Fruit fly (Drosophila melanogaster) whole organism: ENCODE data around the gene CG17816.

Source experiments
- CG8478 ChIP-seq: fragments of >200 bp; optimal IDR thresholded peaks from 2 replicates; lab custom pipeline; 2018; ENCODE audit warnings: inconsistent platforms
- Dll ChIP-seq: fragments of >200 bp; optimal IDR thresholded peaks from 2 replicates; lab custom pipeline; 2017
- EcR ChIP-seq, 2 experiments: fragments of >200 bp; optimal IDR thresholded peaks; 2 replicates each; lab custom pipeline; 2017; ENCODE audit warnings: missing biosample characterization in 2 of 2, missing genetic modification characterization in 2 of 2, missing genetic modification reagents in 2 of 2
- pan ChIP-seq: fragments of >200 bp; optimal IDR thresholded peaks from 2 replicates; lab custom pipeline; 2017
- psq ChIP-seq: fragments of >200 bp; optimal IDR thresholded peaks from 2 replicates; lab custom pipeline; 2017
- usp ChIP-seq: fragments of >200 bp; optimal IDR thresholded peaks from 2 replicates; lab custom pipeline; 2017; ENCODE audit warnings: missing biosample characterization, missing genetic modification characterization, mixed read lengths

The CG17816 gene

DNA sequence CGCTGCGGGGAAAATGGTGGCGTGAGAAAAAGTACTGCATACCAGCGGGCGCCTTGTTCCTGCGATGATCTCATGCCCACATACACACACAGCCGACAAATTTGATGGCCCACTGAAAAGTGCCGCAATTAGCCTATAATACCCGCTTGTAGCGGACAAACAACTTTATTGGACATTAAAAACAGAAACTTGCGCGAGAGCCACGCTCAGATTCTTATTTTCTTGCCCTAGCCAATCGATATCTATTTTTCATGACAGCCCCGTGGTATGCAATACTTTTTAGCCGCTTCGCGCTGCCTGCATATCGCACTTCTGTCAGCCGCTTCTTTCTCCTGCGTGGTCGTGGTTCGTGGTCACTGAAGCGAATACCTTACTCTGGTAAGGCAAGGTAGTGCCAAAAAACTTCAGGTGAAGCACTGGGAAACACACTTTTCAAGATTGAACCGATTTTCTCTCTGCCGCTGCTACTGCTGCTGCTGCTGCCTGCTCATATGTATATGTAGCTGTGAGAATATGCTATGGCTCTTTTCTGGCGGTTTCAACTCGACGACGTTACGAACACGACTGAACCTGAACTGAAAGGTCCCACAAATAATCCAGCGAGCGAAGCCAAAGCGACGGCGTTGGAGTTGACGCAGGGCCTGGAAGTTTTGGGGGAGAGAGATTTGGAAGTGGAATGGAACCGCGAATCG lies at the start of gene CG17816:
TSS of gene CG17816 (minus strand) at position 567 of the 692 bp plus-strand sequence.
- peak; percentile 26 for TF ChIP-seq Dll (lab: Kevin White, UChicago)
- TF ChIP-seq usp: no peak

- TF ChIP-seq Dll (lab: Kevin White, UChicago) (no peak), CG8478 (lab: Kevin White, UChicago) (no peak), usp (no peak), psq (lab: Kevin White, UChicago) (no peak), pan (lab: Kevin White, UChicago) (no peak)
Measured at dm6 chr3R:7926354-7926753, 39.8 kb upstream of the CG17816 start.

dm6 chr3R:7920196-7920595 lies 33.7 kb upstream of the CG17816 start, which contains the start of the genes CG10445 and lds:
TSS of gene CG10445 (minus strand) at chr3R:7920299.
TSS of gene lds (plus strand) at chr3R:7920431.
- TF ChIP-seq pan (lab: Kevin White, UChicago) (no peak), psq (lab: Kevin White, UChicago) (no peak), EcR (GFP tag; optimal IDR thresholded peaks at IDR 0.05; lab: Kevin White, UChicago) (no peak), usp (no peak), CG8478 (lab: Kevin White, UChicago) (no peak), Dll (lab: Kevin White, UChicago) (no peak)

DNA sequence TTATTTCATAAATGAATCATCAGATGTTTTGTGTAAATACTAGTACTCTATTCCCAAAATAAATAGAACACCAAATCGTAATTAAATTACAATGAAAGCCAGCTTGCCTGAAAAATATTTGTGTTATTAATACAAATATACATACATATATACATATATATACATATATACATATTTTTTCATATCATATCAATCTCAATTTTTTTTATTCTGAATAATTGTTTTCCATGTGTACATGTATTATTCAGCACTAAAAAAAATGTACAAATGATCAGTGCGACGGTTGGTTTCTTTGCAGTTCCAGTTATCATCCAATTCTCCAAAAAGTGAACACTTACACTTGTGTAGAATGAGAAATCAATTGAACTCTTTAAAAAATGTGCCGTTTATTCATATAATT lies 27.0 kb upstream of the CG17816 start, which contains the start of gene kipf:
TSS of gene kipf (plus strand) at position 301 of the 400 bp plus-strand sequence.
- TF ChIP-seq Dll (lab: Kevin White, UChicago): no peak
- TF ChIP-seq psq (lab: Kevin White, UChicago): no peak
- TF ChIP-seq EcR (GFP tag; optimal IDR thresholded peaks at IDR 0.05; lab: Kevin White, UChicago): no peak
- no peak for TF ChIP-seq CG8478 (lab: Kevin White, UChicago)
- no peak for TF ChIP-seq pan (lab: Kevin White, UChicago)
- TF ChIP-seq usp: no peak

DNA sequence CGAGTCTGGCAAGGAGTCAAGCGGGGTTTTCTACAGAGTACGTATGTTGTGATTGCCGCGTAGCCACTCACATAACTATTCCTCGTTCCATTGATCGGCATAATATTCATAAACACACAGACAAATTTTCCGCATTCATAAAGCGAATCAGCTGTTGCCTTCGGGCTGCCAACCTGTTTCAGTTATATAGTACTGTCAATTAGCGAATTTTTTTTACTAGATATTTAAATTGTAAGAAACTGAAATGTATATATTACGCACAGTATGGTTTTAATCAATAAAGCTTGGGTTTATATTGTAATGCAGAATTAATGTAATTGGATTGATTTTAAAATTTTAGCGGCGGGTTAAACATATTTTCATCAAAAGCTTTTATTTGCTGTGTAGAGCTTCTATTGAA lies 26.6 kb upstream of the CG17816 start, which contains the start of gene Rfk:
TSS of gene Rfk (minus strand) at position 152 of the 400 bp plus-strand sequence.
- TF ChIP-seq Dll (lab: Kevin White, UChicago) (no peak), EcR (GFP tag; optimal IDR thresholded peaks at IDR 0.05; lab: Kevin White, UChicago) (no peak), CG8478 (lab: Kevin White, UChicago) (no peak), pan (lab: Kevin White, UChicago) (no peak), usp (no peak), psq (lab: Kevin White, UChicago) (no peak)

DNA sequence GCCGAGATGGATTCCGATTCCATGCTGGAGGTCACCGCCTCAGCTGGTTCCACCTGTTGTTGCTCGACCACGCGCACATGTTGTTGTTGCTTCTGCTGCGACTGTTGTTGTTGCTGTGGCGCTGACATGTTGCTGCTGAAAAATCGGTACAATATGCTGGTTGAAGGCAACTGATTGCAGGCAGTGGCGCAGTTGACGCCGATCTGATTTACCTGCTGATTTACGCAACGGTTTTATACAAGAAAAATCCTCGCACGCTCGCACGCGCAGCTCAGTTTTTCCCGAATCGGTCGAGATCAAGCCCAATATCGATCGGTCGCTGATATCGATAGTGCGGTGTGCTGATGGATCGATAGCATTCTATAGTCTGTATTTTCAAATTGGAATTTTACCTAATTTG lies 24.9 kb upstream of the CG17816 start, which contains the start of gene Prat:
TSS of gene Prat (minus strand) at position 298 of the 400 bp plus-strand sequence.
- no peak for TF ChIP-seq CG8478 (lab: Kevin White, UChicago)
- no peak for TF ChIP-seq usp
- TF ChIP-seq Dll (lab: Kevin White, UChicago): no peak
- no peak for TF ChIP-seq psq (lab: Kevin White, UChicago)
- no peak for TF ChIP-seq EcR (GFP tag; optimal IDR thresholded peaks at IDR 0.05; lab: Kevin White, UChicago)
- TF ChIP-seq pan (lab: Kevin White, UChicago): no peak

DNA sequence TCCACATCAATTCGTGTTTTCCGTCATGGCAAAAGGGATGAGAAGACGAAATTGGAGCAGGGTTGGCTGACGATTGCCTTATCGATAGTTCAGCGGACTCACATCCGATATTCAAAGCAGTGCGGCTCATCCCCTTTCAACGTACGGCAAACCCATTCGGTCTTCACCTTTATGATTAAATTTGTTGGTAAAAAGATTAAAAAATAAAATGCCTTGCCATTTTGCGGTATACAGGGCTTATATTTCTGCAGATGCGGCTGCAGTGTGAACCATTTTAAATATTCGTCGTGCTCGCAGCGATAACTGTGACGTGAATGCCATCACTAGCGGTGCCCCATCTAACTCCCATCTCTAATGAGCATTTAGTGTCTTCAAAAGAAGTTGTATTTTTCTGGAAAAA lies 20.8 kb upstream of the CG17816 start, which contains the start of the genes Taf7 and EMC1:
TSS of gene Taf7 (plus strand) at position 23 of the 400 bp plus-strand sequence.
TSS of gene EMC1 (minus strand) at position 53 of the 400 bp plus-strand sequence.
- TF ChIP-seq CG8478 (lab: Kevin White, UChicago) (no peak), usp (no peak), psq (lab: Kevin White, UChicago) (no peak), Dll (lab: Kevin White, UChicago) (no peak)

- TF ChIP-seq CG8478 (lab: Kevin White, UChicago) (no peak), psq (lab: Kevin White, UChicago) (no peak)
Measured at dm6 chr3R:7902313-7902872, 15.9 kb upstream of the CG17816 start, which contains the start of gene mRpS9. TSS of gene mRpS9 (minus strand) at chr3R:7902667.

dm6 chr3R:7899277-7899676 lies 12.7 kb upstream of the CG17816 start:
- TF ChIP-seq psq (lab: Kevin White, UChicago): no peak

dm6 chr3R:7895457-7895856 lies 8.9 kb upstream of the CG17816 start:
- TF ChIP-seq psq (lab: Kevin White, UChicago): no peak
- TF ChIP-seq pan (lab: Kevin White, UChicago): no peak
- TF ChIP-seq EcR (GFP tag; optimal IDR thresholded peaks at IDR 0.05; lab: Kevin White, UChicago): no peak
- TF ChIP-seq CG8478 (lab: Kevin White, UChicago): no peak
- no peak for TF ChIP-seq Dll (lab: Kevin White, UChicago)
- TF ChIP-seq usp: no peak

dm6 chr3R:7894586-7894985 lies 8.1 kb upstream of the CG17816 start:
- no peak for TF ChIP-seq pan (lab: Kevin White, UChicago)
- no peak for TF ChIP-seq EcR (GFP tag; optimal IDR thresholded peaks at IDR 0.05; lab: Kevin White, UChicago)
- TF ChIP-seq usp: no peak
- no peak for TF ChIP-seq psq (lab: Kevin White, UChicago)
- no peak for TF ChIP-seq Dll (lab: Kevin White, UChicago)
- no peak for TF ChIP-seq CG8478 (lab: Kevin White, UChicago)
